Fruit fly (Drosophila melanogaster): ENCODE results near the gene Mbs.

Gene Mbs

dm6 chr3L:16060806-16061600 lies 9.2 kb downstream of the Mbs start:
- TF ChIP-seq lz (GFP tag; optimal IDR thresholded peaks at IDR 0.05), result peak; percentile 36
- no peak for TF ChIP-seq CG11294 (GFP tag; IDR thresholded peaks at IDR 0.05)
- TF ChIP-seq dac (GFP tag; optimal IDR thresholded peaks at IDR 0.05), result no peak
- no peak for TF ChIP-seq Blimp-1 (GFP tag; optimal IDR thresholded peaks at IDR 0.05)
- no peak for TF ChIP-seq CG31627 (GFP tag; optimal IDR thresholded peaks at IDR 0.05)
- TF ChIP-seq Hr38 (GFP tag; optimal IDR thresholded peaks at IDR 0.05), result no peak
- no peak for TF ChIP-seq spab (GFP tag; optimal IDR thresholded peaks at IDR 0.05)
- no peak for TF ChIP-seq Eip75B (GFP tag; optimal IDR thresholded peaks at IDR 0.05)
- no peak for TF ChIP-seq pdm3 (GFP tag; optimal IDR thresholded peaks at IDR 0.05)
- TF ChIP-seq Sox14 (GFP tag; optimal IDR thresholded peaks at IDR 0.05), result no peak
- TF ChIP-seq net (GFP tag; optimal IDR thresholded peaks at IDR 0.05), result peak; percentile 24
- no peak for TF ChIP-seq topi (GFP tag; optimal IDR thresholded peaks at IDR 0.05)
- TF ChIP-seq CG6808 (GFP tag; optimal IDR thresholded peaks at IDR 0.05), result no peak
- no peak for TF ChIP-seq CG8319 (GFP tag; optimal IDR thresholded peaks at IDR 0.05)
- no peak for TF ChIP-seq CG10669 (GFP tag; optimal IDR thresholded peaks at IDR 0.05)
- no peak for TF ChIP-seq Gug (GFP tag; IDR thresholded peaks at IDR 0.05)
- peak; percentile 7 for TF ChIP-seq vri (GFP tag; optimal IDR thresholded peaks at IDR 0.05)
- TF ChIP-seq eg (GFP tag; IDR thresholded peaks at IDR 0.05), result peak; percentile 10; the same call in 2 of the 3 replicates
- peak; percentile 45 for TF ChIP-seq esn (GFP tag; optimal IDR thresholded peaks at IDR 0.05)
- TF ChIP-seq CG10631 (GFP tag; optimal IDR thresholded peaks at IDR 0.05), result peak; percentile 53
- no peak for TF ChIP-seq Eip78C (GFP tag)
- peak; percentile 77 for TF ChIP-seq svp (GFP tag)
- TF ChIP-seq CG3919 (GFP tag; optimal IDR thresholded peaks at IDR 0.05), result no peak
- peak in 1 of 2 experiments; percentile 49 for TF ChIP-seq salr (GFP tag; optimal IDR thresholded peaks at IDR 0.05)
- TF ChIP-seq CG6792 (GFP tag; optimal IDR thresholded peaks at IDR 0.05), result peak; percentile 32
- no peak for TF ChIP-seq ss (GFP tag; optimal IDR thresholded peaks at IDR 0.05)
- TF ChIP-seq fd85E (GFP tag; optimal IDR thresholded peaks at IDR 0.05), result no peak
- TF ChIP-seq dsx (GFP tag; optimal IDR thresholded peaks at IDR 0.05; ENCODE audit: poor library complexity, severe bottlenecking), result peak; percentile 92
- TF ChIP-seq CG3032 (tag; optimal IDR thresholded peaks at IDR 0.05), result no peak
- peak; percentile 38 for TF ChIP-seq OdsH (GFP tag; optimal IDR thresholded peaks at IDR 0.05)
- TF ChIP-seq CG4318 (GFP tag; optimal IDR thresholded peaks at IDR 0.05), result peak; percentile 56
- TF ChIP-seq CG6276 (GFP tag; optimal IDR thresholded peaks at IDR 0.05), result peak; percentile 54
- TF ChIP-seq Hr39 (GFP tag; optimal IDR thresholded peaks at IDR 0.05), result no peak
- no peak for TF ChIP-seq Smox (GFP tag; optimal IDR thresholded peaks at IDR 0.05)
- no peak for TF ChIP-seq fkh (GFP tag; optimal IDR thresholded peaks at IDR 0.05)
- no peak for TF ChIP-seq CG32006 (GFP tag; optimal IDR thresholded peaks at IDR 0.05)
- no peak for TF ChIP-seq CG7368 (GFP tag; optimal IDR thresholded peaks at IDR 0.05)
- no peak for TF ChIP-seq CG11902 (GFP tag; optimal IDR thresholded peaks at IDR 0.05)
- no peak for TF ChIP-seq CG34406 (GFP tag; optimal IDR thresholded peaks at IDR 0.05)
- no peak for TF ChIP-seq Eip93F (GFP tag; optimal IDR thresholded peaks at IDR 0.05)
- TF ChIP-seq CG8119 (GFP tag; IDR thresholded peaks at IDR 0.05), result peak; percentile 40; the same call in 2 of the 3 replicates
- peak; percentile 58 for TF ChIP-seq acj6 (GFP tag; optimal IDR thresholded peaks at IDR 0.05)
- TF ChIP-seq CG15336 (GFP tag; IDR thresholded peaks at IDR 0.05), result no peak
- no peak for TF ChIP-seq Ets21C (GFP tag; optimal IDR thresholded peaks at IDR 0.05)
- no peak for TF ChIP-seq CG11762 (GFP tag; optimal IDR thresholded peaks at IDR 0.05; ENCODE audit: insufficient read depth)
- no peak for TF ChIP-seq CG16779 (tag; optimal IDR thresholded peaks at IDR 0.05)
- TF ChIP-seq CG8632 (GFP tag; optimal IDR thresholded peaks at IDR 0.05), result peak; percentile 16
- peak; percentile 23 for TF ChIP-seq fd59A (GFP tag; optimal IDR thresholded peaks at IDR 0.05)
- no peak for TF ChIP-seq achi (GFP tag; optimal IDR thresholded peaks at IDR 0.05)
- TF ChIP-seq Ets96B (tag; optimal IDR thresholded peaks at IDR 0.05), result no peak
- no peak for TF ChIP-seq CG6163 (GFP tag; IDR thresholded peaks at IDR 0.05)

Data from whole organism, prepupa.